Fruit fly (Drosophila melanogaster) whole organism, embryonic: ENCODE data around the gene ct.

Source experiments
- B-H1 ChIP-seq: fragments of 200-800 bp; sonication (Bioruptor generic); IDR thresholded peaks from 3 replicates; pipeline ENCODE4 v1.3.6; 2022; ENCODE audit warnings: missing biosample characterization, missing genetic modification characterization
- CG10147 ChIP-seq: fragments of 200-800 bp; sonication (Bioruptor generic); optimal IDR thresholded peaks from 2 replicates; lab custom pipeline; 2019; ENCODE audit warnings: missing biosample characterization, mild to moderate bottlenecking, missing genetic modification characterization, moderate library complexity
- CG10321 ChIP-seq: fragments of 200-800 bp; sonication (Bioruptor generic); IDR thresholded peaks from 2 replicates; pipeline ENCODE4 v1.3.6; 2022; ENCODE audit warnings: missing biosample characterization, missing genetic modification characterization
- CG12219 ChIP-seq: fragments of 200-800 bp; sonication (Bioruptor generic); optimal IDR thresholded peaks from 3 replicates; lab custom pipeline; 2018; ENCODE audit warnings: missing biosample characterization, mild to moderate bottlenecking, missing genetic modification characterization
- CG12299 ChIP-seq: fragments of 200-800 bp; sonication (Bioruptor generic); optimal IDR thresholded peaks from 2 replicates; lab custom pipeline; 2018; ENCODE audit warnings: missing biosample characterization, mild to moderate bottlenecking, missing genetic modification characterization
- CG13296 ChIP-seq: fragments of 200-800 bp; sonication (Bioruptor generic); optimal IDR thresholded peaks from 3 replicates; lab custom pipeline; 2018; ENCODE audit warnings: missing biosample characterization, mild to moderate bottlenecking, missing genetic modification characterization
- CG15696 ChIP-seq: fragments of 200-800 bp; sonication (Bioruptor generic); optimal IDR thresholded peaks from 2 replicates; lab custom pipeline; 2019; ENCODE audit warnings: missing biosample characterization, mild to moderate bottlenecking, missing genetic modification characterization, moderate library complexity
- CG1602 ChIP-seq: fragments of 200-800 bp; sonication (Bioruptor generic); optimal IDR thresholded peaks from 3 replicates; lab custom pipeline; 2016; ENCODE audit warnings: missing biosample characterization, missing genetic modification characterization
- CG1647 ChIP-seq: fragments of 200-800 bp; sonication (Bioruptor generic); optimal IDR thresholded peaks from 3 replicates; lab custom pipeline; 2016; ENCODE audit warnings: missing biosample characterization, missing genetic modification characterization
- CG16815 ChIP-seq: fragments of 200-800 bp; sonication (Bioruptor generic); optimal IDR thresholded peaks from 3 replicates; lab custom pipeline; 2017; ENCODE audit warnings: missing biosample characterization, mild to moderate bottlenecking, missing genetic modification characterization
- CG17802 ChIP-seq: fragments of 200-800 bp; sonication (Bioruptor generic); optimal IDR thresholded peaks from 2 replicates; lab custom pipeline; 2018; ENCODE audit warnings: missing biosample characterization, mild to moderate bottlenecking, missing genetic modification characterization, moderate library complexity
- CG18599 ChIP-seq: fragments of 200-800 bp; sonication (Bioruptor generic); optimal IDR thresholded peaks from 3 replicates; lab custom pipeline; 2017; ENCODE audit warnings: missing biosample characterization, missing genetic modification characterization, mild to moderate bottlenecking, moderate library complexity, missing genetic modification reagents
- CG18619 ChIP-seq: fragments of 200-800 bp; sonication (Bioruptor generic); optimal IDR thresholded peaks from 3 replicates; lab custom pipeline; 2017; ENCODE audit warnings: missing biosample characterization, mild to moderate bottlenecking, missing genetic modification characterization
- CG30403 ChIP-seq: fragments of 200-800 bp; sonication (Bioruptor generic); optimal IDR thresholded peaks from 3 replicates; lab custom pipeline; 2016; ENCODE audit warnings: missing biosample characterization, missing genetic modification characterization
- CG3995 ChIP-seq: fragments of 200-800 bp; sonication (Bioruptor generic); optimal IDR thresholded peaks from 3 replicates; lab custom pipeline; 2016; ENCODE audit warnings: missing biosample characterization, missing genetic modification characterization
- CG4282 ChIP-seq: fragments of 200-800 bp; sonication (Bioruptor generic); optimal IDR thresholded peaks from 2 replicates; lab custom pipeline; 2016; ENCODE audit warnings: missing biosample characterization, missing genetic modification characterization
- CG6654 ChIP-seq: fragments of 200-800 bp; sonication (Bioruptor generic); optimal IDR thresholded peaks from 2 replicates; lab custom pipeline; 2017; ENCODE audit warnings: missing biosample characterization, mild to moderate bottlenecking, missing genetic modification characterization
- CG7556 ChIP-seq: fragments of 200-800 bp; sonication (Bioruptor generic); optimal IDR thresholded peaks from 2 replicates; lab custom pipeline; 2017; ENCODE audit warnings: missing biosample characterization, mild to moderate bottlenecking, missing genetic modification characterization
- CG9727 ChIP-seq: fragments of 200-800 bp; sonication (Bioruptor generic); optimal IDR thresholded peaks from 3 replicates; lab custom pipeline; 2017; ENCODE audit warnings: missing biosample characterization, mild to moderate bottlenecking, missing genetic modification characterization
- Chrac-16 ChIP-seq: fragments of 200-800 bp; sonication (Bioruptor generic); optimal IDR thresholded peaks from 3 replicates; lab custom pipeline; 2016; ENCODE audit warnings: missing biosample characterization, missing genetic modification characterization
- HHEX ChIP-seq: fragments of 200-800 bp; sonication (Bioruptor generic); optimal IDR thresholded peaks from 3 replicates; lab custom pipeline; 2017; ENCODE audit warnings: missing biosample characterization, mild to moderate bottlenecking, missing genetic modification characterization, missing genetic modification reagents
- HLH54F ChIP-seq: fragments of 200-800 bp; sonication (Bioruptor generic); optimal IDR thresholded peaks from 3 replicates; lab custom pipeline; 2016; ENCODE audit warnings: missing biosample characterization, missing genetic modification characterization
- Hmr ChIP-seq: fragments of 200-800 bp; sonication (Bioruptor generic); optimal IDR thresholded peaks from 3 replicates; lab custom pipeline; 2017; ENCODE audit warnings: mild to moderate bottlenecking, missing biosample characterization, missing genetic modification reagents, missing genetic modification characterization
- Hmx ChIP-seq: fragments of 200-800 bp; sonication (Bioruptor generic); optimal IDR thresholded peaks from 2 replicates; lab custom pipeline; 2016; ENCODE audit warnings: missing biosample characterization, missing genetic modification characterization
- Hr3 ChIP-seq: fragments of 200-800 bp; sonication (Bioruptor generic); optimal IDR thresholded peaks from 3 replicates; lab custom pipeline; 2016; ENCODE audit warnings: missing biosample characterization, missing genetic modification characterization
- Kr ChIP-seq: fragments of 200-800 bp; sonication (Bioruptor generic); optimal IDR thresholded peaks from 2 replicates; lab custom pipeline; 2017; ENCODE audit warnings: missing biosample characterization, mild to moderate bottlenecking, missing genetic modification characterization
- MTF-1 ChIP-seq: fragments of 200-800 bp; sonication (Bioruptor generic); optimal IDR thresholded peaks from 2 replicates; lab custom pipeline; 2018; ENCODE audit warnings: missing biosample characterization, mild to moderate bottlenecking, missing genetic modification characterization, borderline replicate concordance
- Nf-YB ChIP-seq: fragments of 200-800 bp; sonication (Bioruptor generic); optimal IDR thresholded peaks from 3 replicates; lab custom pipeline; 2019; ENCODE audit warnings: missing biosample characterization, mild to moderate bottlenecking, missing genetic modification characterization, moderate library complexity
- Ssrp ChIP-seq: fragments of 200-800 bp; sonication (Bioruptor generic); optimal IDR thresholded peaks from 2 replicates; lab custom pipeline; 2018; ENCODE audit warnings: missing biosample characterization, mild to moderate bottlenecking, missing genetic modification characterization, moderate library complexity
- Xrp1 ChIP-seq: fragments of 200-800 bp; sonication (Bioruptor generic); IDR thresholded peaks from 2 replicates; pipeline ENCODE4 v1.3.6; 2022; ENCODE audit warnings: missing biosample characterization, missing genetic modification characterization
- bigmax ChIP-seq: fragments of 200-800 bp; sonication (Bioruptor generic); optimal IDR thresholded peaks from 2 replicates; lab custom pipeline; 2018; ENCODE audit warnings: missing biosample characterization, mild to moderate bottlenecking, missing genetic modification characterization
- bsh ChIP-seq, 2 experiments: fragments of 200-800 bp; sonication (Bioruptor generic); optimal IDR thresholded peaks; 2 replicates each; lab custom pipeline; 2017 to 2018; ENCODE audit warnings: mild to moderate bottlenecking in 2 of 2, missing biosample characterization in 2 of 2, missing genetic modification characterization in 2 of 2, moderate library complexity in 1 of 2
- cas ChIP-seq: fragments of 200-800 bp; sonication (Bioruptor generic); IDR thresholded peaks from 2 replicates; pipeline ENCODE4 v1.3.6; 2022; ENCODE audit warnings: missing biosample characterization, missing genetic modification characterization
- cato ChIP-seq: fragments of 200-800 bp; sonication (Bioruptor generic); optimal IDR thresholded peaks from 2 replicates; lab custom pipeline; 2016; ENCODE audit warnings: missing biosample characterization, missing genetic modification characterization, borderline replicate concordance
- ems ChIP-seq: fragments of 200-800 bp; sonication (Bioruptor generic); optimal IDR thresholded peaks from 3 replicates; lab custom pipeline; 2016; ENCODE audit warnings: missing biosample characterization, missing genetic modification characterization
- esg ChIP-seq: fragments of 200-800 bp; sonication (Bioruptor generic); conservative IDR thresholded peaks from 2 replicates; pipeline ENCODE4 v1.3.6; 2022; ENCODE audit warnings: missing biosample characterization, missing genetic modification characterization
- fd3F ChIP-seq: fragments of 200-800 bp; sonication (Bioruptor generic); optimal IDR thresholded peaks from 2 replicates; lab custom pipeline; 2018; ENCODE audit warnings: missing biosample characterization, mild to moderate bottlenecking, missing genetic modification characterization, moderate library complexity
- gcm ChIP-seq: fragments of 200-800 bp; sonication (Bioruptor generic); optimal IDR thresholded peaks from 2 replicates; lab custom pipeline; 2019; ENCODE audit warnings: missing biosample characterization, mild to moderate bottlenecking, missing genetic modification characterization, moderate library complexity
- insv ChIP-seq, 2 experiments: fragments of 200-800 bp; sonication (Bioruptor generic); optimal IDR thresholded peaks; 3 replicates each; lab custom pipeline; 2016 to 2018; ENCODE audit warnings: missing biosample characterization in 2 of 2, missing genetic modification characterization in 2 of 2
- jumu ChIP-seq: fragments of 200-800 bp; sonication (Bioruptor generic); optimal IDR thresholded peaks from 3 replicates; lab custom pipeline; 2016; ENCODE audit warnings: missing biosample characterization, missing genetic modification characterization
- nerfin-1 ChIP-seq: fragments of 200-800 bp; sonication (Bioruptor generic); optimal IDR thresholded peaks from 3 replicates; lab custom pipeline; 2019; ENCODE audit warnings: missing biosample characterization, mild to moderate bottlenecking, missing genetic modification characterization, moderate library complexity
- row ChIP-seq: fragments of 200-800 bp; sonication (Bioruptor generic); IDR thresholded peaks from 3 replicates; pipeline ENCODE4 v1.3.6; 2022; ENCODE audit warnings: missing biosample characterization, missing genetic modification characterization
- run ChIP-seq: fragments of 200-800 bp; sonication (Bioruptor generic); optimal IDR thresholded peaks from 3 replicates; lab custom pipeline; 2018; ENCODE audit warnings: missing biosample characterization, mild to moderate bottlenecking, missing genetic modification characterization
- sc ChIP-seq, 3 experiments: fragments of >200 bp in 2 of 3; fragments of 200-800 bp in 1 of 3; sonication (Bioruptor generic) in 1 of 3; optimal IDR thresholded peaks; 2 replicates in 2 of 3; 3 replicates in 1 of 3; lab custom pipeline; 2017; ENCODE audit warnings: mild to moderate bottlenecking in 1 of 3, missing biosample characterization in 1 of 3, missing genetic modification characterization in 1 of 3, missing genetic modification reagents in 1 of 3
- sna ChIP-seq: fragments of 200-800 bp; sonication (Bioruptor generic); IDR thresholded peaks from 2 replicates; pipeline ENCODE4 v1.3.6; 2022; ENCODE audit warnings: missing biosample characterization, missing genetic modification characterization; ENCODE audit not compliant: partially characterized antibody
- stwl ChIP-seq: fragments of 200-800 bp; sonication (Bioruptor generic); optimal IDR thresholded peaks from 3 replicates; lab custom pipeline; 2018; ENCODE audit warnings: missing biosample characterization, mild to moderate bottlenecking, missing genetic modification characterization, moderate library complexity
- usp ChIP-seq: fragments of >200 bp; optimal IDR thresholded peaks from 2 replicates; lab custom pipeline; 2017; ENCODE audit warnings: missing biosample characterization, missing genetic modification characterization

The ct gene

DNA sequence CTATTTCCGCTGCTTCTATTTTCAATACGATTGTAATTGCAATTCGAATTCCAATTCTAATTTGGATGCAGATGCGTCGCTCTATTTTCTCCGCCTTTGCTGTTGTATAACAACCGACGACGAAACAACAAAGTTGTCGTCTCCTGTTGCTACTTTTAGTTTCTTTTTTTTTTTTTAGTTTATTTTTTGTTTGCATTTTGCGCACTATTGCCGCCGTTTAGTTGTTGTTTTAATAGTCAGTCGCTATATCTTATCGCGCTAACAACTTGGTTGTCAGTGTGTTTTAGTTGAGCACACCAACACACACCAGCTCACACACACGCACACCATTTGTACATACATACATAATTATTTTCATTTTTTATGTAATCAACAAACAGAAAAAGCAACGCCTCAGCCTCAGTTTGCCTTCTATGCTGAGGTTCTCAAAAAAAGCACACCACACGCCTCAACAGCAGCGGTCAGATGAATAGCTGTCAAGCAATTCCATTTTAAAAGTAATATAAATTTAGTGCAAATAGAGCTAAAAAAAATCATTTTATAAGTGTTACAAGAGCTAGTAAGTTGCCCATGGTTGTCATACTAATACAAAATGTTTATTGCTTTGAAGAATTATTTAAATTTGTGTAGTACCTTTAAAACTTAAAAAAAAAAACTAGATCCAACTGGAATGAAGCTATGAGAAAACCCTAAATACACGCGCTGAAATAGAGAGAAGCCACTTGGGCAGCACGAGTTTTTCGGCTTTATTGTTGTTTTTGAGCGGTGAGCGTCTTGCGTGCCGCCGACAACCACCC, 93.3 kb downstream of the ct start (continued):
- TF ChIP-seq CG12219 (peak; percentile 58), Ssrp (tag; lab: Kevin White, UChicago) (peak; percentile 18), CG10321 (0 out of 2 replicates have a peak, but pooled peaks have one; percentile 27), CG4282 (GFP tag; lab: Kevin White, UChicago) (no peak), esg (peak; percentile 48), bigmax (GFP tag; lab: Kevin White, UChicago) (peak; percentile 22), Kr (GFP tag; lab: Kevin White, UChicago) (no peak), HLH54F (peak; percentile 45), CG1602 (GFP tag; lab: Kevin White, UChicago) (peak; percentile 42), Nf-YB (peak; percentile 60), nerfin-1 (peak; percentile 63), B-H1 (GFP tag; lab: Robert Waterston, UW) (peak; percentile 20; the same call in 1 of the 3 replicates), sc (optimal IDR thresholded peaks at IDR 0.05; lab: Kevin White, UChicago) (no peak), sc (GFP tag; optimal IDR thresholded peaks at IDR 0.05; lab: Kevin White, UChicago) (peak; percentile 7), Hmr (GFP tag; lab: Kevin White, UChicago) (peak; percentile 89), CG3995 (GFP tag; lab: Kevin White, UChicago) (peak; percentile 33), CG7556 (GFP tag; lab: Kevin White, UChicago) (peak; percentile 82), CG9727 (GFP tag; lab: Kevin White, UChicago) (peak; percentile 71), CG13296 (peak; percentile 84), sna (no peak), usp (GFP tag; lab: Kevin White, UChicago) (no peak), cas (GFP tag; lab: Robert Waterston, UW) (no peak; the same call in 1 of the 2 replicates), Hmx (GFP tag; lab: Kevin White, UChicago) (no peak), bsh (GFP tag; optimal IDR thresholded peaks at IDR 0.05; lab: Kevin White, UChicago) (peak in 1 of 2 experiments; percentile 67), CG12299 (tag; lab: Kevin White, UChicago) (peak; percentile 68), run (tag; lab: Kevin White, UChicago) (peak; percentile 32), row (peak; percentile 87), MTF-1 (GFP tag; lab: Kevin White, UChicago) (peak; percentile 21), CG30403 (GFP tag; lab: Kevin White, UChicago) (peak; percentile 76), Chrac-16 (GFP tag; lab: Kevin White, UChicago) (peak; percentile 52), jumu (GFP tag; lab: Kevin White, UChicago) (peak; percentile 19), gcm (GFP tag; lab: Kevin White, UChicago) (peak; percentile 57), fd3F (GFP tag; lab: Kevin White, UChicago) (peak; percentile 74), Xrp1 (peak; percentile 65), Hr3 (peak; percentile 50), cato (GFP tag; lab: Kevin White, UChicago) (no peak), CG10147 (GFP tag; lab: Kevin White, UChicago) (peak; percentile 76), CG17802 (no peak), CG18599 (peak; percentile 92), insv (GFP tag; optimal IDR thresholded peaks at IDR 0.05; lab: Kevin White, UChicago) (peak in 1 of 2 experiments; percentile 8), CG1647 (GFP tag; lab: Kevin White, UChicago) (peak; percentile 9), CG6654 (peak; percentile 1), CG15696 (tag; lab: Kevin White, UChicago) (peak; percentile 32), stwl (no peak), CG18619 (peak; percentile 72), CG16815 (GFP tag; lab: Kevin White, UChicago) (peak; percentile 28), HHEX (peak; percentile 82), ems (peak; percentile 34)
